Worm (Caenorhabditis elegans) whole organism, L1 larva: Measurements from ENCODE around the gene cyp-25A1.
A peak's percentile ranks its signal among the peaks of the same experiment; 100 is the strongest.

Experiments used
- C04F5.9 ChIP-seq: sonication (generic microtip); optimal IDR thresholded peaks from 2 replicates; lab custom pipeline; 2016; ENCODE audit warnings: missing genetic modification characterization, missing compliant biosample characterization
- C16A3.4 ChIP-seq: fragments of 150-350 bp; optimal IDR thresholded peaks from 2 replicates; lab custom pipeline; 2014; ENCODE audit warnings: missing biosample characterization, missing genetic modification characterization
- Y116A8C.19 ChIP-seq: sonication (generic microtip); optimal IDR thresholded peaks from 2 replicates; lab custom pipeline; 2016; ENCODE audit warnings: missing compliant biosample characterization, missing genetic modification characterization, borderline replicate concordance
- aha-1 ChIP-seq: fragments of 150-350 bp; optimal IDR thresholded peaks from 2 replicates; lab custom pipeline; 2014; ENCODE audit warnings: missing biosample characterization, missing genetic modification characterization
- alr-1 ChIP-seq: fragments of 200-800 bp; sonication (Bioruptor generic); optimal IDR thresholded peaks from 2 replicates; lab custom pipeline; 2018; ENCODE audit warnings: borderline replicate concordance, mild to moderate bottlenecking, missing genetic modification characterization, missing compliant biosample characterization
- efl-1 ChIP-seq, 4 experiments: fragments of 150-350 bp; optimal IDR thresholded peaks in 3 of 4; peaks in 1 of 4; 1 replicate in 1 of 4; 2 replicates in 3 of 4; lab custom pipeline; 2014; ENCODE audit warnings: missing biosample characterization in 2 of 4, missing genetic modification characterization in 2 of 4, missing genetic modification reagents in 2 of 4
- egl-13 ChIP-seq: sonication (generic microtip); optimal IDR thresholded peaks from 2 replicates; lab custom pipeline; 2016; ENCODE audit warnings: missing genotype, missing genetic modification reagents, missing genetic modification characterization, missing compliant biosample characterization
- elt-2 ChIP-seq: sonication (generic microtip); optimal IDR thresholded peaks from 2 replicates; lab custom pipeline; 2016; ENCODE audit warnings: missing genetic modification characterization, mild to moderate bottlenecking, inconsistent platforms, missing compliant biosample characterization, missing genetic modification reagents
- fkh-10 ChIP-seq: sonication (generic microtip); optimal IDR thresholded peaks from 2 replicates; lab custom pipeline; 2017; ENCODE audit warnings: missing biosample characterization, missing genetic modification reagents, missing genetic modification characterization
- fkh-4 ChIP-seq: sonication (generic microtip); optimal IDR thresholded peaks from 2 replicates; lab custom pipeline; 2016; ENCODE audit warnings: missing compliant biosample characterization, missing genetic modification characterization, borderline replicate concordance
- hlh-17 ChIP-seq: fragments of 200-800 bp; sonication (Bioruptor generic); optimal IDR thresholded peaks from 2 replicates; lab custom pipeline; 2018; ENCODE audit warnings: missing genetic modification characterization, mild to moderate bottlenecking, missing compliant biosample characterization, moderate library complexity, borderline replicate concordance
- irx-1 ChIP-seq: sonication (generic microtip); optimal IDR thresholded peaks from 2 replicates; lab custom pipeline; 2016; ENCODE audit warnings: missing genetic modification characterization, missing compliant biosample characterization
- lin-14 ChIP-seq: fragments of 200-800 bp; sonication (Bioruptor generic); optimal IDR thresholded peaks from 2 replicates; lab custom pipeline; 2018; ENCODE audit warnings: mild to moderate bottlenecking, missing genetic modification characterization, moderate library complexity, missing compliant biosample characterization
- lin-15B ChIP-seq: fragments of 150-350 bp; sonication (generic microtip); optimal IDR thresholded peaks from 3 replicates; lab custom pipeline; 2014; ENCODE audit warnings: missing biosample characterization, missing genetic modification characterization
- lsy-2 ChIP-seq, 2 experiments: fragments of 150-350 bp; optimal IDR thresholded peaks; 2 replicates each; lab custom pipeline; 2014; ENCODE audit warnings: missing biosample characterization in 2 of 2, missing genetic modification characterization in 2 of 2
- mab-9 ChIP-seq: fragments of 200-800 bp; sonication (Bioruptor generic); IDR thresholded peaks from 2 replicates; pipeline ENCODE4 v1.3.6; 2022; ENCODE audit warnings: missing genetic modification reagents, missing genetic modification characterization, missing compliant biosample characterization
- mef-2 ChIP-seq: fragments of 150-350 bp; optimal IDR thresholded peaks from 2 replicates; lab custom pipeline; 2014; ENCODE audit warnings: missing biosample characterization, missing genetic modification characterization
- mep-1 ChIP-seq: fragments of 150-350 bp; optimal IDR thresholded peaks from 2 replicates; lab custom pipeline; 2014; ENCODE audit warnings: missing biosample characterization, missing genetic modification characterization
- nhr-11 ChIP-seq: fragments of 150-350 bp; optimal IDR thresholded peaks from 2 replicates; lab custom pipeline; 2014; ENCODE audit warnings: missing biosample characterization, missing genetic modification characterization
- nhr-12 ChIP-seq: sonication (generic microtip); optimal IDR thresholded peaks from 2 replicates; lab custom pipeline; 2017; ENCODE audit warnings: missing biosample characterization, missing genetic modification characterization
- nhr-19 ChIP-seq: fragments of 200-800 bp; sonication (Bioruptor generic); conservative IDR thresholded peaks from 2 replicates; pipeline ENCODE4 v1.3.6; 2022; ENCODE audit warnings: missing genetic modification characterization, missing compliant biosample characterization
- nhr-20 ChIP-seq: sonication (generic microtip); optimal IDR thresholded peaks from 2 replicates; lab custom pipeline; 2016; ENCODE audit warnings: mild to moderate bottlenecking, missing genetic modification characterization, missing compliant biosample characterization
- nhr-237 ChIP-seq: fragments of 150-350 bp; optimal IDR thresholded peaks from 2 replicates; lab custom pipeline; 2014; ENCODE audit warnings: missing biosample characterization, missing genetic modification characterization
- nhr-28 ChIP-seq: fragments of 150-350 bp; optimal IDR thresholded peaks from 2 replicates; lab custom pipeline; 2014; ENCODE audit warnings: missing biosample characterization, missing genetic modification characterization
- nhr-71 ChIP-seq: sonication (generic microtip); optimal IDR thresholded peaks from 2 replicates; lab custom pipeline; 2016; ENCODE audit warnings: mild to moderate bottlenecking, missing genetic modification characterization, moderate library complexity, missing compliant biosample characterization
- pag-3 ChIP-seq: sonication (generic microtip); optimal IDR thresholded peaks from 2 replicates; lab custom pipeline; 2017; ENCODE audit warnings: missing genetic modification characterization, mild to moderate bottlenecking, missing compliant biosample characterization, antibody characterized with exemption, borderline replicate concordance; ENCODE audit not compliant: insufficient read depth
- pax-3 ChIP-seq: fragments of 200-800 bp; sonication (Bioruptor generic); optimal IDR thresholded peaks from 2 replicates; lab custom pipeline; 2018; ENCODE audit warnings: mild to moderate bottlenecking, missing genetic modification characterization, moderate library complexity, missing compliant biosample characterization
- pqm-1 ChIP-seq: sonication (generic microtip); optimal IDR thresholded peaks from 3 replicates; lab custom pipeline; 2017; ENCODE audit warnings: missing biosample characterization, missing genetic modification characterization
- rnt-1 ChIP-seq: sonication (generic microtip); optimal IDR thresholded peaks from 2 replicates; lab custom pipeline; 2016; ENCODE audit warnings: mild to moderate bottlenecking, missing genetic modification characterization, moderate library complexity, missing compliant biosample characterization
- snu-23 ChIP-seq: sonication (generic microtip); optimal IDR thresholded peaks from 2 replicates; lab custom pipeline; 2016; ENCODE audit warnings: missing genetic modification characterization, missing compliant biosample characterization
- sptf-1 ChIP-seq: fragments of 150-350 bp; optimal IDR thresholded peaks from 2 replicates; lab custom pipeline; 2014; ENCODE audit warnings: missing biosample characterization, missing genetic modification characterization
- sup-37 ChIP-seq: fragments of 200-800 bp; sonication (Bioruptor generic); optimal IDR thresholded peaks from 2 replicates; lab custom pipeline; 2018; ENCODE audit warnings: mild to moderate bottlenecking, missing genetic modification characterization, missing compliant biosample characterization
- swsn-7 ChIP-seq: sonication (generic microtip); optimal IDR thresholded peaks from 2 replicates; lab custom pipeline; 2016; ENCODE audit warnings: missing genetic modification characterization, missing compliant biosample characterization
- tbx-2 ChIP-seq: sonication (generic microtip); optimal IDR thresholded peaks from 2 replicates; lab custom pipeline; 2016; ENCODE audit warnings: missing genetic modification characterization, missing compliant biosample characterization
- tlp-1 ChIP-seq: fragments of 150-350 bp; optimal IDR thresholded peaks from 2 replicates; lab custom pipeline; 2014; ENCODE audit warnings: missing biosample characterization, missing genetic modification characterization
- unc-130 ChIP-seq: fragments of 150-350 bp; optimal IDR thresholded peaks from 2 replicates; lab custom pipeline; 2017; ENCODE audit warnings: missing biosample characterization, missing genetic modification characterization, inconsistent platforms
- unc-30 ChIP-seq: sonication (generic microtip); optimal IDR thresholded peaks from 2 replicates; lab custom pipeline; 2017; ENCODE audit warnings: missing biosample characterization, missing genetic modification characterization
- unc-62 ChIP-seq: fragments of 150-350 bp; optimal IDR thresholded peaks from 2 replicates; lab custom pipeline; 2014; ENCODE audit warnings: missing biosample characterization, missing genetic modification reagents, missing genetic modification characterization
- vab-15 ChIP-seq: sonication (generic microtip); optimal IDR thresholded peaks from 2 replicates; lab custom pipeline; 2017; ENCODE audit warnings: missing genotype, mild to moderate bottlenecking, missing genetic modification characterization, missing compliant biosample characterization
- xbp-1 ChIP-seq: sonication (generic microtip); optimal IDR thresholded peaks from 2 replicates; lab custom pipeline; 2016; ENCODE audit warnings: missing genetic modification characterization, missing compliant biosample characterization
- zip-4 ChIP-seq: fragments of 200-800 bp; sonication (Bioruptor generic); optimal IDR thresholded peaks from 2 replicates; lab custom pipeline; 2018; ENCODE audit warnings: mild to moderate bottlenecking, missing genetic modification characterization, moderate library complexity, missing compliant biosample characterization

The cyp-25A1 gene

ce11 chrIII:3832291-3832690 is at the start of gene cyp-25A1:
Gene cyp-25A1 (plus strand): TSS chrIII:3832591.
- TF ChIP-seq elt-2 (no peak), nhr-28 (tag; lab: Kevin White, UChicago) (no peak), lin-14 (no peak), mef-2 (no peak), snu-23 (GFP tag; lab: Kevin White, UChicago) (no peak), irx-1 (no peak), nhr-12 (no peak), pqm-1 (no peak), xbp-1 (tag; lab: Kevin White, UChicago) (no peak), unc-130 (no peak), tlp-1 (tag; lab: Kevin White, UChicago) (no peak), C04F5.9 (tag; lab: Kevin White, UChicago) (no peak), sptf-1 (no peak), nhr-237 (no peak), alr-1 (no peak), tbx-2 (tag; lab: Kevin White, UChicago) (no peak), sup-37 (GFP tag; lab: Kevin White, UChicago) (no peak), mab-9 (GFP tag; lab: Robert Waterston, UW) (no peak)

ce11 chrIII:3782853-3783252 is 49.5 kb upstream of the cyp-25A1 start:
- TF ChIP-seq fkh-4 (tag; lab: Kevin White, UChicago) (no peak), tlp-1 (tag; lab: Kevin White, UChicago) (no peak), zip-4 (GFP tag; lab: Kevin White, UChicago) (no peak), pax-3 (tag; lab: Kevin White, UChicago) (no peak), snu-23 (GFP tag; lab: Kevin White, UChicago) (peak; percentile 59), swsn-7 (tag; lab: Kevin White, UChicago) (no peak), xbp-1 (tag; lab: Kevin White, UChicago) (no peak), nhr-11 (peak; percentile 8), unc-130 (peak; percentile 27), hlh-17 (GFP tag; lab: Kevin White, UChicago) (no peak), lin-15B (tag; lab: Kevin White, UChicago) (no peak), efl-1 (optimal IDR thresholded peaks at IDR 0.05; lab: Kevin White, UChicago) (peak in 1 of 2 experiments; percentile 21), efl-1 (GFP tag; optimal IDR thresholded peaks at IDR 0.05 in 1 of 2; lab: Kevin White, UChicago) (no peak), nhr-19 (GFP tag; lab: Robert Waterston, UW) (peak; percentile 53), rnt-1 (tag; lab: Kevin White, UChicago) (peak; percentile 75), egl-13 (tag; lab: Kevin White, UChicago) (no peak), aha-1 (no peak), Y116A8C.19 (tag; lab: Kevin White, UChicago) (no peak), nhr-20 (tag; lab: Kevin White, UChicago) (peak; percentile 43), unc-62 (GFP tag; lab: Kevin White, UChicago) (no peak), unc-30 (no peak), lsy-2 (tag; optimal IDR thresholded peaks at IDR 0.05; lab: Kevin White, UChicago) (peak; percentile 19 to 74), mef-2 (no peak), vab-15 (tag; lab: Kevin White, UChicago) (peak; percentile 31), pag-3 (no peak), lin-14 (peak; percentile 73), C16A3.4 (tag; lab: Kevin White, UChicago) (peak; percentile 14), mep-1 (peak; percentile 20), fkh-10 (GFP tag; lab: Kevin White, UChicago) (no peak), nhr-71 (tag; lab: Kevin White, UChicago) (peak; percentile 76)
- TF ChIP-seq, all 84 proteins: peak for 13
